Worm (Caenorhabditis elegans) whole organism, midembryonic: ENCODE results near the gene W06D12.6.

Experiments used
- cog-1 ChIP-seq: sonication (generic microtip); optimal IDR thresholded peaks from 2 replicates; lab custom pipeline; 2016; ENCODE audit warnings: missing genetic modification characterization, missing compliant biosample characterization
- flt-1 ChIP-seq: fragments of 200-800 bp; sonication (Bioruptor generic); IDR thresholded peaks from 2 replicates; pipeline ENCODE4 v1.3.6; 2022; ENCODE audit warnings: missing genetic modification characterization, missing compliant biosample characterization
- ztf-29 ChIP-seq: fragments of 200-800 bp; sonication (Bioruptor generic); IDR thresholded peaks from 2 replicates; pipeline ENCODE4 v1.3.6; 2022; ENCODE audit warnings: missing genetic modification reagents, missing genetic modification characterization, missing compliant biosample characterization

- TF ChIP-seq cog-1, result no peak
- no peak for TF ChIP-seq ztf-29 (GFP tag; lab: Robert Waterston, UW)
- TF ChIP-seq flt-1 (GFP tag; lab: Robert Waterston, UW), result no peak
Observed at ce11 chrV:17728757-17729156, 22.8 kb downstream of the W06D12.6 start.
